Worm (Caenorhabditis elegans) whole organism, late embryonic: Measurements from ENCODE around the gene wago-4.

ENCODE experiments used
- C08G9.2 ChIP-seq: sonication (generic microtip); optimal IDR thresholded peaks from 2 replicates; lab custom pipeline; 2016; ENCODE audit warnings: mild to moderate bottlenecking, missing genetic modification characterization, moderate library complexity, missing compliant biosample characterization
- K09A11.1 ChIP-seq: sonication (generic microtip); optimal IDR thresholded peaks from 2 replicates; lab custom pipeline; 2017; ENCODE audit warnings: antibody characterized with exemption, mild to moderate bottlenecking, missing genetic modification characterization, missing compliant biosample characterization; ENCODE audit not compliant: insufficient read depth
- dmd-4 ChIP-seq: sonication (generic microtip); optimal IDR thresholded peaks from 2 replicates; lab custom pipeline; 2016; ENCODE audit warnings: borderline replicate concordance, missing genetic modification characterization, missing compliant biosample characterization
- ets-4 ChIP-seq: sonication (generic microtip); optimal IDR thresholded peaks from 2 replicates; lab custom pipeline; 2016; ENCODE audit warnings: missing genetic modification characterization, missing compliant biosample characterization
- fkh-6 ChIP-seq: sonication (generic microtip); optimal IDR thresholded peaks from 2 replicates; lab custom pipeline; 2016; ENCODE audit warnings: missing genetic modification characterization, missing compliant biosample characterization
- gmeb-2 ChIP-seq: sonication (generic microtip); optimal IDR thresholded peaks from 2 replicates; lab custom pipeline; 2016; ENCODE audit warnings: missing genetic modification characterization, inconsistent platforms, missing compliant biosample characterization
- hlh-13 ChIP-seq: fragments of 200-800 bp; sonication (Bioruptor generic); optimal IDR thresholded peaks from 2 replicates; lab custom pipeline; 2018; ENCODE audit warnings: mild to moderate bottlenecking, missing genetic modification characterization, missing compliant biosample characterization
- hlh-6 ChIP-seq: sonication (generic microtip); optimal IDR thresholded peaks from 2 replicates; lab custom pipeline; 2016; ENCODE audit warnings: missing genotype, missing genetic modification characterization, missing compliant biosample characterization
- madf-2 ChIP-seq: sonication (generic microtip); optimal IDR thresholded peaks from 2 replicates; lab custom pipeline; 2017; ENCODE audit warnings: missing genetic modification characterization, missing compliant biosample characterization
- pha-2 ChIP-seq: sonication (generic microtip); optimal IDR thresholded peaks from 2 replicates; lab custom pipeline; 2017; ENCODE audit warnings: mild to moderate bottlenecking, missing genetic modification characterization, missing compliant biosample characterization
- pros-1 ChIP-seq: fragments of 150-350 bp; optimal IDR thresholded peaks from 2 replicates; lab custom pipeline; 2014; ENCODE audit warnings: missing biosample characterization, missing genetic modification reagents, missing genetic modification characterization
- rnt-1 ChIP-seq: sonication (generic microtip); optimal IDR thresholded peaks from 2 replicates; lab custom pipeline; 2016; ENCODE audit warnings: missing genetic modification characterization, missing compliant biosample characterization
- sdc-2 ChIP-seq: sonication (generic microtip); optimal IDR thresholded peaks from 2 replicates; lab custom pipeline; 2016; ENCODE audit warnings: missing genotype, missing genetic modification characterization, missing compliant biosample characterization
- sox-2 ChIP-seq: fragments of 200-800 bp; sonication (Bioruptor generic); IDR thresholded peaks from 2 replicates; pipeline ENCODE4 v1.3.6; 2022; ENCODE audit warnings: missing genetic modification reagents, missing genetic modification characterization, missing compliant biosample characterization
- ttx-3 ChIP-seq: sonication (generic microtip); optimal IDR thresholded peaks from 2 replicates; lab custom pipeline; 2016; ENCODE audit warnings: missing genetic modification reagents, missing genetic modification characterization, missing compliant biosample characterization
- unc-55 ChIP-seq: sonication (generic microtip); optimal IDR thresholded peaks from 2 replicates; lab custom pipeline; 2017; ENCODE audit warnings: missing biosample characterization, missing genetic modification reagents, missing genetic modification characterization
- unc-86 ChIP-seq: sonication (generic microtip); optimal IDR thresholded peaks from 2 replicates; lab custom pipeline; 2016; ENCODE audit warnings: missing genetic modification characterization, missing compliant biosample characterization

Gene wago-4

DNA sequence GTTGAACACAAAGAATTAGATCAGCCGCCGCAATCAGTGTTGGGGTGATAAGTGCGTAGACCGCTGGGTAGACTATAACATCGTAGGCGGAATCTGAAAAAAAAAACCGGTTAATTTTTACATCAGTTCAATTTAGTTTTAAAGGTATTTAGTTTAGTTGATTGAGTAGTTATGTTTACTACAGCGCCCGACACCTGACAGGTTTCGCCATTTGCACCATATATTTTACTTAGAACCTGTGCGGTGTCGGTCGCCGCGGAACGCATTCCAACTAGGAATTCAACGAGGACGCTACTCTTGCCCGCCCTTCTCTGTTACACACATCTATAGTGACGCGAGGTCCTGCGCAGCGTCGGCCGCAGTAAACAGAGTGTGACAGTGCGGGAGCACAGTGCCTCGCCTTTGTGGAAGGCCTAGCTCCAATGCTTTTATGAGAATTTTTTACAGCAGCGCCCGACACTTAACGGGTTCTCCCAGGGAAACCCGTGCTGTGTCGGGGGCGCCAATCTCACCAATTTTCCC, 49.2 kb downstream of the wago-4 start:
- no peak for TF ChIP-seq hlh-13 (GFP tag; lab: Kevin White, UChicago)
- TF ChIP-seq hlh-6 (tag; lab: Kevin White, UChicago), result peak; percentile 20

DNA sequence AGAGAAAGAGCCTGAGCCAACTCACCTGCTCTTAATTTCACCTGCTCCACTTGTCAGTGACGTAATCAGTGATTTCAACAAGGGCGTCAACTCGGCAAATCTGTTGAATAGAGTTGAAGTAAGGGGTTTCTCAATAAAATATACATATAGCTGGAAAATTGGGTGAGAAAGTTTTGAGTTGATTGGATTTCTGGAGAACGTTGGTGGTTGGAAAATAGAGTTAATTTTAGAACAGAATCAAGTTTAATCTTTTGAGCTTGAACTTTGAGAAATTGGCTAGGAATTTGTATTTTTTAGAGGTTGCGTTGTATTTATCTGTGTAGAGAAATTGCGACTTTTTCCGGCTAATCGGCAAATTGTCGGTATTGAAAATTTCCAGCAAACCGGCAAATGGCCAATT, 50.3 kb downstream of the wago-4 start, which contains the start of gene Y38F1A.4:
Gene Y38F1A.4 (minus strand): TSS at position 101 of the 400 bp plus-strand sequence.
- TF ChIP-seq fkh-6 (tag; lab: Kevin White, UChicago) (no peak), rnt-1 (tag; lab: Kevin White, UChicago) (no peak), unc-86 (tag; lab: Kevin White, UChicago) (no peak), sdc-2 (tag; lab: Kevin White, UChicago) (no peak), madf-2 (tag; lab: Kevin White, UChicago) (no peak), gmeb-2 (tag; lab: Kevin White, UChicago) (no peak), pros-1 (no peak), pha-2 (tag; lab: Kevin White, UChicago) (no peak), sox-2 (GFP tag; lab: Robert Waterston, UW) (no peak), K09A11.1 (tag; lab: Kevin White, UChicago) (no peak), ttx-3 (tag; lab: Kevin White, UChicago) (no peak), dmd-4 (no peak), C08G9.2 (tag; lab: Kevin White, UChicago) (no peak), unc-55 (GFP tag; lab: Kevin White, UChicago) (no peak), ets-4 (tag; lab: Kevin White, UChicago) (no peak)
